Fruit fly (Drosophila melanogaster) S2 (cell line): ENCODE results near the gene CG13833.

ENCODE experiments used
- CG8478 ChIP-seq: fragments of >200 bp; optimal IDR thresholded peaks from 2 replicates; lab custom pipeline; 2018
- CTCF ChIP-seq, 2 experiments: fragments of >200 bp; optimal IDR thresholded peaks; 2 replicates each; lab custom pipeline; 2018

dm6 chr3R:23036321-23036720 is 958 bp upstream of the CG13833 start:
- no peak for TF ChIP-seq CG8478 (lab: Kevin White, UChicago)
- TF ChIP-seq CTCF (optimal IDR thresholded peaks at IDR 0.05; lab: Kevin White, UChicago) = no peak
